Fruit fly (Drosophila melanogaster) whole organism, prepupa: ENCODE results near the gene CG3164.

Experiments used
- CG11294 ChIP-seq: fragments of 200-800 bp; sonication (Bioruptor generic); IDR thresholded peaks from 2 replicates; pipeline ENCODE4 v1.3.6; 2022; ENCODE audit warnings: missing biosample characterization, missing genetic modification characterization
- CG11902 ChIP-seq: fragments of 200-800 bp; sonication (Bioruptor generic); optimal IDR thresholded peaks from 3 replicates; lab custom pipeline; 2016; ENCODE audit warnings: missing biosample characterization, missing genetic modification characterization
- CG15336 ChIP-seq: fragments of 200-800 bp; sonication (Bioruptor generic); IDR thresholded peaks from 2 replicates; pipeline ENCODE4 v1.3.6; 2022; ENCODE audit warnings: missing biosample characterization, missing genetic modification characterization
- CG3032 ChIP-seq: fragments of 200-800 bp; optimal IDR thresholded peaks from 2 replicates; lab custom pipeline; 2019; ENCODE audit warnings: missing biosample characterization, mild to moderate bottlenecking, missing genetic modification characterization, moderate library complexity
- CG34406 ChIP-seq: fragments of 200-800 bp; sonication (Bioruptor generic); optimal IDR thresholded peaks from 3 replicates; lab custom pipeline; 2016; ENCODE audit warnings: missing biosample characterization, missing genetic modification characterization
- CG6276 ChIP-seq: fragments of 200-800 bp; sonication (Bioruptor generic); optimal IDR thresholded peaks from 2 replicates; lab custom pipeline; 2017; ENCODE audit warnings: missing biosample characterization, mild to moderate bottlenecking, missing genetic modification characterization
- CG6808 ChIP-seq: fragments of 200-800 bp; sonication (Bioruptor generic); optimal IDR thresholded peaks from 3 replicates; lab custom pipeline; 2017; ENCODE audit warnings: missing biosample characterization, missing genetic modification characterization, mild to moderate bottlenecking, moderate library complexity, missing genetic modification reagents
- CG6854 ChIP-seq: fragments of 200-800 bp; sonication (Bioruptor generic); optimal IDR thresholded peaks from 2 replicates; lab custom pipeline; 2017; ENCODE audit warnings: missing biosample characterization, mild to moderate bottlenecking, missing genetic modification characterization
- CG7368 ChIP-seq: fragments of 200-800 bp; sonication (Bioruptor generic); optimal IDR thresholded peaks from 3 replicates; lab custom pipeline; 2016; ENCODE audit warnings: missing biosample characterization, missing genetic modification characterization
- CG8319 ChIP-seq: fragments of 200-800 bp; sonication (Bioruptor generic); optimal IDR thresholded peaks from 3 replicates; lab custom pipeline; 2016; ENCODE audit warnings: missing biosample characterization, missing genetic modification characterization
- Eip78C ChIP-seq: fragments of 200-800 bp; sonication (Bioruptor generic); peaks from one replicate; lab custom pipeline; 2016; ENCODE audit warnings: missing biosample characterization, missing genetic modification characterization
- Eip93F ChIP-seq: fragments of 200-800 bp; sonication (Bioruptor generic); optimal IDR thresholded peaks from 2 replicates; lab custom pipeline; 2016; ENCODE audit warnings: missing biosample characterization, mild to moderate bottlenecking, missing genetic modification characterization
- Hr38 ChIP-seq: sonication (Bioruptor generic); optimal IDR thresholded peaks from 2 replicates; lab custom pipeline; 2016; ENCODE audit warnings: missing biosample characterization, missing genetic modification characterization
- Hr39 ChIP-seq: fragments of 200-800 bp; sonication (Bioruptor generic); optimal IDR thresholded peaks from 2 replicates; lab custom pipeline; 2016; ENCODE audit warnings: missing biosample characterization, missing genetic modification characterization
- Lpt ChIP-seq: fragments of 200-800 bp; sonication (Bioruptor generic); optimal IDR thresholded peaks from 3 replicates; lab custom pipeline; 2016; ENCODE audit warnings: missing biosample characterization, missing genetic modification characterization
- OdsH ChIP-seq: fragments of 200-800 bp; sonication (Bioruptor generic); optimal IDR thresholded peaks from 3 replicates; lab custom pipeline; 2016; ENCODE audit warnings: missing biosample characterization, missing genetic modification characterization
- Sox102F ChIP-seq: fragments of 200-800 bp; sonication (Bioruptor generic); optimal IDR thresholded peaks from 2 replicates; lab custom pipeline; 2016; ENCODE audit warnings: missing biosample characterization, mild to moderate bottlenecking, missing genetic modification characterization
- Sox15 ChIP-seq: fragments of 200-800 bp; sonication (Bioruptor generic); optimal IDR thresholded peaks from 3 replicates; lab custom pipeline; 2016; ENCODE audit warnings: missing biosample characterization, missing genetic modification characterization
- acj6 ChIP-seq: fragments of 200-800 bp; sonication (Bioruptor generic); optimal IDR thresholded peaks from 3 replicates; lab custom pipeline; 2016; ENCODE audit warnings: missing biosample characterization, missing genetic modification characterization
- cyc ChIP-seq: fragments of 200-800 bp; sonication (Bioruptor generic); optimal IDR thresholded peaks from 3 replicates; lab custom pipeline; 2016; ENCODE audit warnings: missing biosample characterization, missing genetic modification characterization
- dac ChIP-seq: fragments of 200-800 bp; sonication (Bioruptor generic); optimal IDR thresholded peaks from 2 replicates; lab custom pipeline; 2017; ENCODE audit warnings: missing biosample characterization, mild to moderate bottlenecking, missing genetic modification characterization
- dsx ChIP-seq: fragments of 200-800 bp; optimal IDR thresholded peaks from 3 replicates; lab custom pipeline; 2019; ENCODE audit warnings: missing biosample characterization, mild to moderate bottlenecking, missing genetic modification characterization, moderate library complexity; ENCODE audit not compliant: poor library complexity, severe bottlenecking
- esn ChIP-seq: fragments of 200-800 bp; sonication (Bioruptor generic); optimal IDR thresholded peaks from 2 replicates; lab custom pipeline; 2016; ENCODE audit warnings: missing biosample characterization, mild to moderate bottlenecking, missing genetic modification characterization, moderate library complexity
- fd85E ChIP-seq: fragments of 200-800 bp; sonication (Bioruptor generic); optimal IDR thresholded peaks from 3 replicates; lab custom pipeline; 2016; ENCODE audit warnings: missing biosample characterization, missing genetic modification characterization
- fkh ChIP-seq: fragments of 200-800 bp; sonication (Bioruptor generic); optimal IDR thresholded peaks from 3 replicates; lab custom pipeline; 2017; ENCODE audit warnings: missing biosample characterization, mild to moderate bottlenecking, missing genetic modification characterization, moderate library complexity
- lz ChIP-seq: fragments of 200-800 bp; sonication (Bioruptor generic); optimal IDR thresholded peaks from 3 replicates; lab custom pipeline; 2016; ENCODE audit warnings: missing biosample characterization, missing genetic modification characterization
- net ChIP-seq: fragments of 200-800 bp; sonication (Bioruptor generic); optimal IDR thresholded peaks from 3 replicates; lab custom pipeline; 2016; ENCODE audit warnings: missing biosample characterization, missing genetic modification characterization
- pdm3 ChIP-seq: fragments of 200-800 bp; sonication (Bioruptor generic); optimal IDR thresholded peaks from 3 replicates; lab custom pipeline; 2016; ENCODE audit warnings: missing biosample characterization, missing genetic modification characterization
- salr ChIP-seq, 2 experiments: fragments of 200-800 bp; sonication (Bioruptor generic); optimal IDR thresholded peaks; 3 replicates each; lab custom pipeline; 2016 to 2018; ENCODE audit warnings: missing biosample characterization in 2 of 2, missing genetic modification characterization in 2 of 2, mild to moderate bottlenecking in 1 of 2
- spab ChIP-seq: fragments of 200-800 bp; sonication (Bioruptor generic); optimal IDR thresholded peaks from 2 replicates; lab custom pipeline; 2017; ENCODE audit warnings: missing biosample characterization, mild to moderate bottlenecking, missing genetic modification characterization, missing genetic modification reagents
- ss ChIP-seq, 2 experiments: fragments of 200-800 bp; sonication (Bioruptor generic); optimal IDR thresholded peaks; 2 replicates in 1 of 2; 3 replicates in 1 of 2; lab custom pipeline; 2017 to 2018; ENCODE audit warnings: mild to moderate bottlenecking in 2 of 2, missing biosample characterization in 2 of 2, missing genetic modification characterization in 2 of 2, moderate library complexity in 1 of 2
- svp ChIP-seq: fragments of 200-800 bp; sonication (Bioruptor generic); peaks from one replicate; lab custom pipeline; 2016; ENCODE audit warnings: missing biosample characterization, missing genetic modification characterization
- topi ChIP-seq: fragments of 200-800 bp; sonication (Bioruptor generic); optimal IDR thresholded peaks from 3 replicates; lab custom pipeline; 2016; ENCODE audit warnings: missing biosample characterization, missing genetic modification characterization
- vri ChIP-seq: fragments of 200-800 bp; sonication (Bioruptor generic); optimal IDR thresholded peaks from 3 replicates; lab custom pipeline; 2016; ENCODE audit warnings: missing biosample characterization, mild to moderate bottlenecking, missing genetic modification characterization

CG3164 gene

dm6 chr2L:85099-85498 lies 45.5 kb downstream of the CG3164 start:
- TF ChIP-seq fkh (GFP tag; lab: Kevin White, UChicago): peak; percentile 82
- TF ChIP-seq Hr39 (GFP tag; lab: Kevin White, UChicago): no peak
- TF ChIP-seq Hr38 (GFP tag; lab: Kevin White, UChicago): no peak
- no peak for TF ChIP-seq cyc (GFP tag; lab: Kevin White, UChicago)
- no peak for TF ChIP-seq lz (GFP tag; lab: Kevin White, UChicago)
- TF ChIP-seq, all 60 proteins: peak for 1

dm6 chr2L:82080-82479 lies 48.5 kb downstream of the CG3164 start:
- no peak for TF ChIP-seq Eip93F (GFP tag; lab: Kevin White, UChicago)
- TF ChIP-seq vri: peak; percentile 41

dm6 chr2L:81198-81597 lies 49.4 kb downstream of the CG3164 start:
- TF ChIP-seq esn (GFP tag; lab: Kevin White, UChicago) (no peak), CG11902 (GFP tag; lab: Kevin White, UChicago) (no peak), CG6276 (no peak), ss (GFP tag; optimal IDR thresholded peaks at IDR 0.05; lab: Kevin White, UChicago) (no peak), vri (peak; percentile 68), fkh (GFP tag; lab: Kevin White, UChicago) (peak; percentile 91), Eip78C (GFP tag; lab: Kevin White, UChicago) (peak; percentile 0), lz (GFP tag; lab: Kevin White, UChicago) (no peak)

dm6 chr2L:78828-79227 lies 51.8 kb downstream of the CG3164 start:
- TF ChIP-seq Eip78C (GFP tag; lab: Kevin White, UChicago) (peak; percentile 69), esn (GFP tag; lab: Kevin White, UChicago) (no peak)
- TF ChIP-seq, all 60 proteins: peak for 1

dm6 chr2L:76048-76447 lies 54.5 kb downstream of the CG3164 start, which contains the start of gene CG11374:
Gene CG11374, plus strand, starts transcription at chr2L:76348.
- no peak for TF ChIP-seq Sox102F (GFP tag; lab: Kevin White, UChicago)
- no peak for TF ChIP-seq svp (GFP tag; lab: Kevin White, UChicago)
- no peak for TF ChIP-seq Lpt (GFP tag; lab: Kevin White, UChicago)
- no peak for TF ChIP-seq CG3032 (tag; lab: Kevin White, UChicago)
- no peak for TF ChIP-seq CG6808 (GFP tag; lab: Kevin White, UChicago)
- TF ChIP-seq CG11294 (GFP tag; lab: Robert Waterston, UW): no peak
- TF ChIP-seq spab (GFP tag; lab: Kevin White, UChicago): no peak
- TF ChIP-seq pdm3 (GFP tag; lab: Kevin White, UChicago): no peak
- no peak for TF ChIP-seq Hr39 (GFP tag; lab: Kevin White, UChicago)
- TF ChIP-seq OdsH (GFP tag; lab: Kevin White, UChicago): no peak
- TF ChIP-seq CG34406 (GFP tag; lab: Kevin White, UChicago): no peak
- no peak for TF ChIP-seq Eip78C (GFP tag; lab: Kevin White, UChicago)

dm6 chr2L:73760-74388 lies 56.7 kb downstream of the CG3164 start:
- peak; percentile 79 for TF ChIP-seq Eip78C (GFP tag; lab: Kevin White, UChicago)
- peak; percentile 79 for TF ChIP-seq svp (GFP tag; lab: Kevin White, UChicago)
- TF ChIP-seq CG6854 (GFP tag; lab: Kevin White, UChicago): no peak
- TF ChIP-seq fkh (GFP tag; lab: Kevin White, UChicago): peak; percentile 58
- TF ChIP-seq ss (GFP tag; optimal IDR thresholded peaks at IDR 0.05; lab: Kevin White, UChicago): peak in 1 of 2 experiments; percentile 18
- peak; percentile 12 for TF ChIP-seq CG6808 (GFP tag; lab: Kevin White, UChicago)
- TF ChIP-seq, all 60 proteins: peak for 5

dm6 chr2L:72752-73435 lies 57.7 kb downstream of the CG3164 start:
- TF ChIP-seq vri (no peak), CG7368 (GFP tag; lab: Kevin White, UChicago) (no peak), Lpt (GFP tag; lab: Kevin White, UChicago) (no peak), CG8319 (GFP tag; lab: Kevin White, UChicago) (no peak), Eip93F (GFP tag; lab: Kevin White, UChicago) (no peak), acj6 (GFP tag; lab: Kevin White, UChicago) (no peak), salr (GFP tag; optimal IDR thresholded peaks at IDR 0.05; lab: Kevin White, UChicago) (no peak), dsx (no peak), Sox102F (GFP tag; lab: Kevin White, UChicago) (peak; percentile 2), dac (GFP tag; lab: Kevin White, UChicago) (no peak), topi (GFP tag; lab: Kevin White, UChicago) (peak; percentile 20), CG6808 (GFP tag; lab: Kevin White, UChicago) (no peak), CG6276 (no peak), ss (GFP tag; optimal IDR thresholded peaks at IDR 0.05; lab: Kevin White, UChicago) (peak; percentile 3 to 23), CG15336 (GFP tag; lab: Robert Waterston, UW) (peak; percentile 38; the same call in 1 of the 2 replicates), Eip78C (GFP tag; lab: Kevin White, UChicago) (peak; percentile 59), net (GFP tag; lab: Kevin White, UChicago) (peak; percentile 20), Sox15 (no peak), fd85E (GFP tag; lab: Kevin White, UChicago) (no peak)
